Fruit fly (Drosophila melanogaster): Measurements from ENCODE around the gene CG12121.

The CG12121 gene

DNA sequence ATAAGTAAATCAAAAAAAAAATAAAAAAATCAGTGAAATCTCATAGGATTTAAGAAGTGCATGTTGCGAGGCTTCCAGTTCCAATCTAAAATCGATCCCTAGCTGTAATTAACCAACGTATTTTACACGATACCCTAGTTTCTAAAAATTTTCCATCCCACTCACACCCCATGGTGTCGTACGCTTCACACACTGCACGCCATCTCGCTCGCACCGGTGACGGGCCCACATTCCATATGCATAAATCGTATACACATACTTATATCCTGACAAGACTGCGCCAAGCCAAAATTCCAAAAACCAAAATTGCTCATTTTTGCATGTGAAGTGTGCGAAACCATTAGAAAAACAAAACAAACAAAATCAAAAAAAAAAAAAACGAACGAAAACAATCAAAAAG, 22.8 kb upstream of the CG12121 start (continued):
- no peak for TF ChIP-seq Sox100B (GFP tag; optimal IDR thresholded peaks at IDR 0.05)
- no peak for TF ChIP-seq nmo (GFP tag; optimal IDR thresholded peaks at IDR 0.05)

DNA sequence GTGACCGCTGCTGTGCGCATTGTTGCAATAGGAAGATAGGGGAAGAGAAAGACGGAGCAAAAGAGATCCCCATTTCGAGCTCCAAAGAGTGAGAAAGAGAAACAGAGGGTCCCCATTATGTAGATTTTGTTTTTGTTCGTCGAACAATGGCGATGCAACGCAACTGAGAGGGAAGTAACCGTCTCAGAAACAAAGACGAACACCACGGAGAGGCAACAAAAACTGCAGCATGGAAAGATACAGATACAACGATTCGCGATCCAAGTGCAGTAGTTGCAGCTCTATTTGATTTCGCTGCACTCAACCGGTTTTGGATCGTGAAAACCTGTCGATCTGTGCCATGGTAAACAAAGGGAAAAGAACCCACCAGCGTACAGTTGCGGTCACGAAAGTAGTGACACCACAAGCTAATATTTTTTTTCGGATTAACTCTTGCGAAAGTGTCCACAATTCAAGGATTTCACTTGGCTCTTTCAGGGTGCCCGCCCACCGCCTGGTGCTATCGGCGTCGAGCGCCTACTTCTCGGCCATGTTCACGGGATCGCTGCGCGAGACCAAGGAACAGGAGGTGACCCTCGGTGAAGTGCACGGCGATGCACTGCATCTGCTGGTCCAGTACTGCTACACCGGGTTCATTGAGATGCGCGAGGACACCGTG, 20.0 kb upstream of the CG12121 start:
- TF ChIP-seq Dp (GFP tag; optimal IDR thresholded peaks at IDR 0.05), result no peak
- 0 out of 2 replicates have a peak, but pooled peaks have one; percentile 17 for TF ChIP-seq CG14441 (GFP tag; IDR thresholded peaks at IDR 0.05)
- peak in 1 of 2 experiments; percentile 29 for TF ChIP-seq Trl (optimal IDR thresholded peaks at IDR 0.05)
- TF ChIP-seq Trl (GFP tag; optimal IDR thresholded peaks at IDR 0.05), result no peak
- TF ChIP-seq otp (GFP tag; IDR thresholded peaks at IDR 0.05), result 0 out of 3 replicates have a peak, but pooled peaks have one; percentile 12
- peak; percentile 63; the same call in 2 of the 3 replicates for TF ChIP-seq ci (GFP tag; IDR thresholded peaks at IDR 0.05)
- TF ChIP-seq Ets65A (GFP tag), result peak; percentile 88
- 0 out of 2 replicates have a peak, but pooled peaks have one; percentile 16 for TF ChIP-seq dati (GFP tag; IDR thresholded peaks at IDR 0.05)
- TF ChIP-seq nom (GFP tag; optimal IDR thresholded peaks at IDR 0.05), result peak; percentile 54
- TF ChIP-seq CG10274 (GFP tag; optimal IDR thresholded peaks at IDR 0.05), result no peak
- TF ChIP-seq Med (GFP tag), result peak; percentile 70
- no peak for TF ChIP-seq CG14050 (GFP tag; IDR thresholded peaks at IDR 0.05)
- no peak for TF ChIP-seq hkb (optimal IDR thresholded peaks at IDR 0.05)
- 0 out of 2 replicates have a peak, but pooled peaks have one; percentile 21 for TF ChIP-seq hkb (GFP tag; IDR thresholded peaks at IDR 0.05)
- TF ChIP-seq CG8388 (GFP tag; optimal IDR thresholded peaks at IDR 0.05), result no peak
- TF ChIP-seq H2.0 (GFP tag; IDR thresholded peaks at IDR 0.05), result no peak
- TF ChIP-seq NFAT (GFP tag; IDR thresholded peaks at IDR 0.05), result no peak
- TF ChIP-seq CG11696 (GFP tag; IDR thresholded peaks at IDR 0.05), result peak; percentile 68
- TF ChIP-seq Drgx (GFP tag; IDR thresholded peaks at IDR 0.05), result peak; percentile 65
- peak; percentile 56; the same call in 1 of the 2 replicates for TF ChIP-seq CG5953 (GFP tag; IDR thresholded peaks at IDR 0.05)
- TF ChIP-seq al (GFP tag; IDR thresholded peaks at IDR 0.05), result no peak
- TF ChIP-seq CG18011 (GFP tag; optimal IDR thresholded peaks at IDR 0.05), result no peak
- 0 out of 2 replicates have a peak, but pooled peaks have one; percentile 12 for TF ChIP-seq ttk (GFP tag; IDR thresholded peaks at IDR 0.05)
- no peak for TF ChIP-seq mam (GFP tag; optimal IDR thresholded peaks at IDR 0.05)

DNA sequence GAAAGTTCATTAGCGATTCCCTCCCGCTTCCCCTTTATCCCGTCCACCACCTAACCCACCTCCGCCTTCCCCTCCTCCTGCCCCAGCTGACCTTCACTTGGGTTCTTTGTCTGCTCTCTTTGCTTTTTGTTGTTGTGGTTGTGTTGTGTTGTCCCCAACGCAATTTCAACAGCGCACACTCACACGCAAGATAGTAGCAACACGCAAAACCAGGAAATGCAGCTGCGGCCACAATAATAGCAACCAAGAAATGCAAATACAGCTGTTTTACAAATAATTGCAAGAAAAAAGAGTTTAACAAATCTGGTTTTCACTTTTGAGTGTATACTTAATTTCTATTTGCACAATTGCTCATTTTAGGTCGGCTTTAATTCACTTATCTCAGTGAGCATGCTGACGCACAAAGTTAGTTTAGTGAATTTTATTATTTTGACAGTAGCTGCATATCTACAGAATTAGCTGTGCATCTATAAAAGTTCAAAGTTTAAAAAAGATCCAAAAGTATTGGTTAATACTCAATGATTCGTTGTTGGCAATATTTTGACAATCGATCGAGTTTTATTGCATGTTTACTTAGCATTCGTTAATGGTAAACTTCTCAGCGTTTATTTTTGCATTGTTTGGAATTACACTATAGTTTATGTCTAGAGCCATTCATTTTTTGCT, 19.2 kb upstream of the CG12121 start:
- TF ChIP-seq CG12236 (GFP tag; optimal IDR thresholded peaks at IDR 0.05), result no peak
- peak in 1 of 2 experiments; percentile 93 for TF ChIP-seq Eip74EF (GFP tag; optimal IDR thresholded peaks at IDR 0.05)
- peak; percentile 85 for TF ChIP-seq Med (GFP tag)
- no peak for TF ChIP-seq zen (tag; optimal IDR thresholded peaks at IDR 0.05)
- peak in 1 of 2 experiments; percentile 43 for TF ChIP-seq Hr51 (GFP tag; optimal IDR thresholded peaks at IDR 0.05)
- no peak for TF ChIP-seq CG12299 (tag; optimal IDR thresholded peaks at IDR 0.05)
- peak; percentile 34 for TF ChIP-seq Sox100B (GFP tag; optimal IDR thresholded peaks at IDR 0.05)
- TF ChIP-seq Oaz (GFP tag; IDR thresholded peaks at IDR 0.05), result no peak
- TF ChIP-seq vvl (GFP tag; IDR thresholded peaks at IDR 0.05), result 0 out of 2 replicates have a peak, but pooled peaks have one; percentile 19
- TF ChIP-seq jing (GFP tag; optimal IDR thresholded peaks at IDR 0.05), result no peak
- no peak for TF ChIP-seq tap (tag; optimal IDR thresholded peaks at IDR 0.05)
- peak; percentile 85 for TF ChIP-seq Ets65A (GFP tag)
- no peak for TF ChIP-seq E2f2 (GFP tag; IDR thresholded peaks at IDR 0.05)
- TF ChIP-seq CG4424 (GFP tag; optimal IDR thresholded peaks at IDR 0.05), result peak; percentile 7
- TF ChIP-seq bsh (GFP tag; optimal IDR thresholded peaks at IDR 0.05), result peak; percentile 1 to 37
- TF ChIP-seq crp (GFP tag; optimal IDR thresholded peaks at IDR 0.05), result no peak
- no peak for TF ChIP-seq pho (GFP tag; optimal IDR thresholded peaks at IDR 0.05)
- TF ChIP-seq row (GFP tag; IDR thresholded peaks at IDR 0.05), result peak; percentile 51; the same call in 2 of the 3 replicates
- no peak for TF ChIP-seq Awh (GFP tag; IDR thresholded peaks at IDR 0.05)
- TF ChIP-seq bab2 (GFP tag; optimal IDR thresholded peaks at IDR 0.05), result no peak
- no peak for TF ChIP-seq Mad (GFP tag; optimal IDR thresholded peaks at IDR 0.05)
- no peak for TF ChIP-seq odd (GFP tag; optimal IDR thresholded peaks at IDR 0.05)
- TF ChIP-seq CG7745 (tag; optimal IDR thresholded peaks at IDR 0.05), result no peak
- TF ChIP-seq Hr39 (optimal IDR thresholded peaks at IDR 0.05), result no peak
- TF ChIP-seq HmgZ (tag; optimal IDR thresholded peaks at IDR 0.05), result no peak

Data from whole organism, embryonic.